Worm (Caenorhabditis elegans) whole organism, L3 larva: ENCODE data around the gene srb-16.

Source experiments
- ceh-28 ChIP-seq: fragments of 150-350 bp; optimal IDR thresholded peaks from 2 replicates; lab custom pipeline; 2014; ENCODE audit warnings: missing biosample characterization, missing genetic modification reagents, missing genetic modification characterization
- egl-27 ChIP-seq: sonication (generic microtip); optimal IDR thresholded peaks from 4 replicates; lab custom pipeline; 2017; ENCODE audit warnings: missing biosample characterization, missing genetic modification reagents, missing genetic modification characterization
- eor-1 ChIP-seq, 2 experiments: fragments of 150-350 bp; optimal IDR thresholded peaks; 2 replicates each; lab custom pipeline; 2014 to 2018; ENCODE audit warnings: missing biosample characterization in 2 of 2, missing genetic modification characterization in 2 of 2
- fkh-2 ChIP-seq: fragments of 150-350 bp; optimal IDR thresholded peaks from 2 replicates; lab custom pipeline; 2014; ENCODE audit warnings: missing biosample characterization, missing genetic modification reagents, missing genetic modification characterization
- nfya-1 ChIP-seq: sonication (generic microtip); optimal IDR thresholded peaks from 2 replicates; lab custom pipeline; 2017; ENCODE audit warnings: missing genetic modification characterization, mild to moderate bottlenecking, missing compliant biosample characterization, antibody characterized with exemption, moderate library complexity; ENCODE audit not compliant: insufficient read depth
- nhr-12 ChIP-seq: fragments of 150-350 bp; optimal IDR thresholded peaks from 2 replicates; lab custom pipeline; 2014; ENCODE audit warnings: missing biosample characterization, missing genetic modification characterization
- nhr-28 ChIP-seq: fragments of 150-350 bp; optimal IDR thresholded peaks from 2 replicates; lab custom pipeline; 2014; ENCODE audit warnings: missing biosample characterization, missing genetic modification characterization
- nhr-76 ChIP-seq: fragments of 150-350 bp; sonication (generic microtip); optimal IDR thresholded peaks from 5 replicates; lab custom pipeline; 2014; ENCODE audit warnings: missing biosample characterization, missing genetic modification characterization
- skn-1 ChIP-seq: fragments of 150-350 bp; optimal IDR thresholded peaks from 2 replicates; lab custom pipeline; 2014; ENCODE audit warnings: missing biosample characterization, missing genetic modification characterization
- tbx-2 ChIP-seq: sonication (generic microtip); optimal IDR thresholded peaks from 2 replicates; lab custom pipeline; 2016; ENCODE audit warnings: mild to moderate bottlenecking, missing genetic modification characterization, missing compliant biosample characterization
- unc-62 ChIP-seq: fragments of 150-350 bp; sonication (generic microtip); optimal IDR thresholded peaks from 4 replicates; lab custom pipeline; 2014; ENCODE audit warnings: missing biosample characterization, missing genetic modification reagents, missing genetic modification characterization

The srb-16 gene

ce11 chrII:5099649-5100048, 51.1 kb downstream of the srb-16 start, which contains the start of gene C04G6.6:
C04G6.6 (minus strand) TSS chrII:5099749.
- TF ChIP-seq fkh-2 (no peak), tbx-2 (tag; lab: Kevin White, UChicago) (no peak), nhr-12 (tag; lab: Kevin White, UChicago) (no peak), unc-62 (GFP tag; lab: Kevin White, UChicago) (no peak), skn-1 (tag; lab: Kevin White, UChicago) (no peak), egl-27 (tag; lab: Kevin White, UChicago) (no peak), eor-1 (tag; optimal IDR thresholded peaks at IDR 0.05; lab: Kevin White, UChicago) (no peak), ceh-28 (tag; lab: Kevin White, UChicago) (no peak)

ce11 chrII:5099034-5099433, 51.7 kb downstream of the srb-16 start:
- TF ChIP-seq nhr-28 (tag; lab: Kevin White, UChicago) (no peak), skn-1 (tag; lab: Kevin White, UChicago) (no peak), nfya-1 (tag; lab: Kevin White, UChicago) (peak; percentile 86), nhr-76 (tag; lab: Kevin White, UChicago) (no peak)
- TF ChIP-seq, all 47 proteins: peak for 1
